Fruit fly (Drosophila melanogaster) whole organism, embryonic: ENCODE measurements around the gene janA.

Source experiments
- Aef1 ChIP-seq: fragments of 200-800 bp; sonication (Bioruptor generic); IDR thresholded peaks from 3 replicates; pipeline ENCODE4 v1.3.6; 2022; ENCODE audit warnings: missing biosample characterization, missing genetic modification characterization
- Asciz ChIP-seq: fragments of 200-800 bp; sonication (Bioruptor generic); optimal IDR thresholded peaks from 2 replicates; lab custom pipeline; 2017; ENCODE audit warnings: missing biosample characterization, mild to moderate bottlenecking, missing genetic modification characterization, missing genetic modification reagents
- Bdp1 ChIP-seq: fragments of 200-800 bp; sonication (Bioruptor generic); optimal IDR thresholded peaks from 3 replicates; lab custom pipeline; 2016; ENCODE audit warnings: missing biosample characterization, missing genetic modification characterization
- BtbVII ChIP-seq: fragments of 200-800 bp; sonication (Bioruptor generic); optimal IDR thresholded peaks from 3 replicates; lab custom pipeline; 2017; ENCODE audit warnings: missing biosample characterization, mild to moderate bottlenecking, missing genetic modification characterization
- CG10654 ChIP-seq: fragments of 200-800 bp; sonication (Bioruptor generic); optimal IDR thresholded peaks from 2 replicates; lab custom pipeline; 2016; ENCODE audit warnings: missing biosample characterization, missing genetic modification characterization
- CG11560 ChIP-seq: fragments of 200-800 bp; sonication (Bioruptor generic); IDR thresholded peaks from 3 replicates; pipeline ENCODE4 v1.3.6; 2022; ENCODE audit warnings: missing biosample characterization, missing genetic modification characterization
- CG11695 ChIP-seq: fragments of 200-800 bp; sonication (Bioruptor generic); IDR thresholded peaks from 3 replicates; pipeline ENCODE4 v1.3.6; 2022; ENCODE audit warnings: missing biosample characterization, missing genetic modification characterization
- CG1529 ChIP-seq: fragments of 200-800 bp; sonication (Bioruptor generic); optimal IDR thresholded peaks from 3 replicates; lab custom pipeline; 2018; ENCODE audit warnings: missing biosample characterization, missing genetic modification characterization
- CG1602 ChIP-seq: fragments of 200-800 bp; sonication (Bioruptor generic); optimal IDR thresholded peaks from 3 replicates; lab custom pipeline; 2016; ENCODE audit warnings: missing biosample characterization, missing genetic modification characterization
- CG1647 ChIP-seq: fragments of 200-800 bp; sonication (Bioruptor generic); optimal IDR thresholded peaks from 3 replicates; lab custom pipeline; 2016; ENCODE audit warnings: missing biosample characterization, missing genetic modification characterization
- CG17186 ChIP-seq: fragments of 200-800 bp; sonication (Bioruptor generic); optimal IDR thresholded peaks from 3 replicates; lab custom pipeline; 2017; ENCODE audit warnings: missing biosample characterization, missing genetic modification reagents, missing genetic modification characterization
- CG17568 ChIP-seq: fragments of 200-800 bp; sonication (Bioruptor generic); optimal IDR thresholded peaks from 2 replicates; lab custom pipeline; 2018; ENCODE audit warnings: missing biosample characterization, mild to moderate bottlenecking, missing genetic modification characterization, moderate library complexity
- CG18476 ChIP-seq: fragments of 200-800 bp; sonication (Bioruptor generic); optimal IDR thresholded peaks from 2 replicates; lab custom pipeline; 2016; ENCODE audit warnings: missing biosample characterization, mild to moderate bottlenecking, missing genetic modification characterization
- CG18619 ChIP-seq: fragments of 200-800 bp; sonication (Bioruptor generic); optimal IDR thresholded peaks from 3 replicates; lab custom pipeline; 2017; ENCODE audit warnings: missing biosample characterization, mild to moderate bottlenecking, missing genetic modification characterization
- CG2199 ChIP-seq: fragments of 200-800 bp; sonication (Bioruptor generic); IDR thresholded peaks from 3 replicates; pipeline ENCODE4 v1.3.6; 2022; ENCODE audit warnings: missing biosample characterization, missing genetic modification characterization
- CG2712 ChIP-seq: fragments of 200-800 bp; optimal IDR thresholded peaks from 3 replicates; lab custom pipeline; 2019; ENCODE audit warnings: missing biosample characterization, mild to moderate bottlenecking, missing genetic modification characterization, moderate library complexity
- CG2889 ChIP-seq: fragments of 200-800 bp; sonication (Bioruptor generic); IDR thresholded peaks from 3 replicates; pipeline ENCODE4 v1.3.6; 2022; ENCODE audit warnings: missing biosample characterization, missing genetic modification characterization
- CG31365 ChIP-seq: fragments of 200-800 bp; sonication (Bioruptor generic); optimal IDR thresholded peaks from 2 replicates; lab custom pipeline; 2018; ENCODE audit warnings: missing biosample characterization, mild to moderate bottlenecking, missing genetic modification characterization
- CG32772 ChIP-seq: fragments of 200-800 bp; sonication (Bioruptor generic); IDR thresholded peaks from 2 replicates; pipeline ENCODE4 v1.3.6; 2022; ENCODE audit warnings: missing biosample characterization, missing genetic modification characterization
- CG4404 ChIP-seq: fragments of 200-800 bp; sonication (Bioruptor generic); IDR thresholded peaks from 2 replicates; pipeline ENCODE4 v1.3.6; 2022; ENCODE audit warnings: missing biosample characterization, missing genetic modification characterization
- CG5245 ChIP-seq: fragments of 200-800 bp; sonication (Bioruptor generic); optimal IDR thresholded peaks from 3 replicates; lab custom pipeline; 2016; ENCODE audit warnings: missing biosample characterization, missing genetic modification characterization
- CG6654 ChIP-seq: fragments of 200-800 bp; sonication (Bioruptor generic); optimal IDR thresholded peaks from 2 replicates; lab custom pipeline; 2017; ENCODE audit warnings: missing biosample characterization, mild to moderate bottlenecking, missing genetic modification characterization
- CG9817 ChIP-seq: fragments of 200-800 bp; sonication (Bioruptor generic); optimal IDR thresholded peaks from 2 replicates; lab custom pipeline; 2018; ENCODE audit warnings: missing biosample characterization, mild to moderate bottlenecking, missing genetic modification characterization, moderate library complexity
- CG9932 ChIP-seq: fragments of 200-800 bp; sonication (Bioruptor generic); IDR thresholded peaks from 2 replicates; pipeline ENCODE4 v1.3.6; 2022; ENCODE audit warnings: missing biosample characterization, missing genetic modification characterization
- Deaf1 ChIP-seq: fragments of 200-800 bp; optimal IDR thresholded peaks from 3 replicates; lab custom pipeline; 2019; ENCODE audit warnings: missing biosample characterization, mild to moderate bottlenecking, missing genetic modification characterization, moderate library complexity
- Fer3 ChIP-seq: fragments of 200-800 bp; sonication (Bioruptor generic); optimal IDR thresholded peaks from 2 replicates; lab custom pipeline; 2018; ENCODE audit warnings: missing biosample characterization, mild to moderate bottlenecking, missing genetic modification characterization, moderate library complexity
- Hmx ChIP-seq: fragments of 200-800 bp; sonication (Bioruptor generic); optimal IDR thresholded peaks from 2 replicates; lab custom pipeline; 2016; ENCODE audit warnings: missing biosample characterization, missing genetic modification characterization
- Jarid2 ChIP-seq: fragments of 200-800 bp; sonication (Bioruptor generic); optimal IDR thresholded peaks from 3 replicates; lab custom pipeline; 2017; ENCODE audit warnings: mild to moderate bottlenecking, missing biosample characterization, missing genetic modification reagents, missing genetic modification characterization
- Kr ChIP-seq: fragments of 200-800 bp; sonication (Bioruptor generic); optimal IDR thresholded peaks from 2 replicates; lab custom pipeline; 2017; ENCODE audit warnings: missing biosample characterization, mild to moderate bottlenecking, missing genetic modification characterization
- Mrtf ChIP-seq: fragments of 200-800 bp; sonication (Bioruptor generic); IDR thresholded peaks from 3 replicates; pipeline ENCODE4 v1.3.6; 2022; ENCODE audit warnings: missing biosample characterization, missing genetic modification characterization
- Oli ChIP-seq: fragments of 200-800 bp; sonication (Bioruptor generic); optimal IDR thresholded peaks from 2 replicates; lab custom pipeline; 2018; ENCODE audit warnings: missing biosample characterization, mild to moderate bottlenecking, missing genetic modification characterization, moderate library complexity
- Pdp1 ChIP-seq, 2 experiments: fragments of 200-800 bp; sonication (Bioruptor generic); optimal IDR thresholded peaks; 3 replicates each; lab custom pipeline; 2016; ENCODE audit warnings: missing biosample characterization in 2 of 2, missing genetic modification characterization in 2 of 2, mild to moderate bottlenecking in 1 of 2, moderate library complexity in 1 of 2
- ac ChIP-seq: fragments of 200-800 bp; sonication (Bioruptor generic); optimal IDR thresholded peaks from 3 replicates; lab custom pipeline; 2017; ENCODE audit warnings: missing biosample characterization, mild to moderate bottlenecking, missing genetic modification characterization
- amos ChIP-seq: fragments of 200-800 bp; sonication (Bioruptor generic); IDR thresholded peaks from 2 replicates; pipeline ENCODE4 v1.3.6; 2022; ENCODE audit warnings: missing biosample characterization, missing genetic modification characterization; ENCODE audit not compliant: partially characterized antibody
- aop ChIP-seq: fragments of 200-800 bp; sonication (Bioruptor generic); IDR thresholded peaks from 2 replicates; pipeline ENCODE4 v1.3.6; 2022; ENCODE audit warnings: missing biosample characterization, missing genetic modification characterization
- dan ChIP-seq: fragments of 200-800 bp; sonication (Bioruptor generic); IDR thresholded peaks from 2 replicates; pipeline ENCODE4 v1.3.6; 2022; ENCODE audit warnings: missing biosample characterization, missing genetic modification characterization
- eyg ChIP-seq: fragments of 200-800 bp; sonication (Bioruptor generic); optimal IDR thresholded peaks from 3 replicates; lab custom pipeline; 2016; ENCODE audit warnings: missing biosample characterization, missing genetic modification characterization
- fu2 ChIP-seq: fragments of 200-800 bp; sonication (Bioruptor generic); optimal IDR thresholded peaks from 2 replicates; lab custom pipeline; 2016; ENCODE audit warnings: missing biosample characterization, missing genetic modification characterization
- grau ChIP-seq: fragments of 200-800 bp; optimal IDR thresholded peaks from 3 replicates; lab custom pipeline; 2019; ENCODE audit warnings: missing biosample characterization, mild to moderate bottlenecking, missing genetic modification characterization, moderate library complexity
- kah ChIP-seq: fragments of 200-800 bp; sonication (Bioruptor generic); optimal IDR thresholded peaks from 2 replicates; lab custom pipeline; 2018; ENCODE audit warnings: missing biosample characterization, mild to moderate bottlenecking, missing genetic modification characterization
- mam ChIP-seq: fragments of 200-800 bp; sonication (Bioruptor generic); optimal IDR thresholded peaks from 3 replicates; lab custom pipeline; 2016; ENCODE audit warnings: missing biosample characterization, missing genetic modification characterization
- org-1 ChIP-seq: fragments of 200-800 bp; sonication (Bioruptor generic); optimal IDR thresholded peaks from 2 replicates; lab custom pipeline; 2017; ENCODE audit warnings: missing biosample characterization, missing genetic modification characterization
- pan ChIP-seq, 4 experiments: fragments of >200 bp in 3 of 4; fragments of 200-800 bp in 1 of 4; sonication (Bioruptor generic) in 1 of 4; optimal IDR thresholded peaks in 3 of 4; IDR thresholded peaks in 1 of 4; 2 replicates each; pipeline versions ENCODE4 v1.3.6 to Lab custom; 2017 to 2022; ENCODE audit warnings: missing biosample characterization in 2 of 4, missing genetic modification characterization in 2 of 4, mixed read lengths in 1 of 4
- rib ChIP-seq: fragments of 200-800 bp; sonication (Bioruptor generic); IDR thresholded peaks from 2 replicates; pipeline ENCODE4 v1.3.6; 2022; ENCODE audit warnings: missing biosample characterization, missing genetic modification characterization
- run ChIP-seq: fragments of 200-800 bp; sonication (Bioruptor generic); optimal IDR thresholded peaks from 3 replicates; lab custom pipeline; 2018; ENCODE audit warnings: missing biosample characterization, mild to moderate bottlenecking, missing genetic modification characterization
- sima ChIP-seq: fragments of 200-800 bp; sonication (Bioruptor generic); optimal IDR thresholded peaks from 2 replicates; lab custom pipeline; 2016; ENCODE audit warnings: missing biosample characterization, missing genetic modification characterization
- sna ChIP-seq: fragments of 200-800 bp; sonication (Bioruptor generic); IDR thresholded peaks from 2 replicates; pipeline ENCODE4 v1.3.6; 2022; ENCODE audit warnings: missing biosample characterization, missing genetic modification characterization; ENCODE audit not compliant: partially characterized antibody
- ssp ChIP-seq: fragments of 200-800 bp; sonication (Bioruptor generic); IDR thresholded peaks from 2 replicates; pipeline ENCODE4 v1.3.6; 2022; ENCODE audit warnings: missing biosample characterization, missing genetic modification characterization
- usp ChIP-seq: fragments of >200 bp; optimal IDR thresholded peaks from 2 replicates; lab custom pipeline; 2017; ENCODE audit warnings: missing biosample characterization, missing genetic modification characterization
- zen ChIP-seq: fragments of 200-800 bp; sonication (Bioruptor generic); optimal IDR thresholded peaks from 3 replicates; lab custom pipeline; 2018; ENCODE audit warnings: missing biosample characterization, mild to moderate bottlenecking, missing genetic modification characterization, moderate library complexity
- zf30C ChIP-seq: fragments of 200-800 bp; sonication (Bioruptor generic); optimal IDR thresholded peaks from 3 replicates; lab custom pipeline; 2018; ENCODE audit warnings: missing biosample characterization, mild to moderate bottlenecking, missing genetic modification characterization

janA gene

DNA sequence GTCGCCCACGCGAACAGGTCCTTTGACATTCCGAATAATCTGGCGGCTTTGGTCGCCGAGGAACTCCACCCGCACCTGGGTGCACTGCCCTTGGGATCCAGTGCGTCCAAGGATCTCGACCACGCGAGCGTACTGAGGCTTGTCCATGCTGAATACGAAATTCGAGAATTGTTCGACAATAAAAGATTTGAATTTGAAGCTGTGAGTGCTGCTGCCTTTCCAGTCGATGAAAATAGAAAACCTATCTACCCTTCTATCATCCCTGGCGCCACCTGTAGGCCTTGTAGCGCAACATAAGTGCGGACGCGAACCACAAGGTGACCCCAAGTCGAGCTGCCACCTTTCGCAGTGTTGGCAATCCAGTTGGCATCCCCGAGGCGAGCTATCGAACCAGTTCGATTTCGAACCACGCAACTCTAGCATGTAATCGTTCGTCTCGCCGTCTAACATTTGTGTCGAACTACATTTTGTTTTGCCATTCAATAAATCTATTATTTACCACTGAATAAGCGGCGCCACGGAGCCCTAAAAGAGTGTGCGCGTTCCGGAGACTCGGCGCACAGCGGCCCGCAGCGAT, 16.8 kb downstream of the janA start, which contains the start of the genes RpS28a and Axn (continued):
- TF ChIP-seq CG18619 (GFP tag; lab: Kevin White, UChicago) (no peak), CG6654 (GFP tag; lab: Kevin White, UChicago) (no peak), CG10654 (no peak), Fer3 (tag; lab: Kevin White, UChicago) (no peak), Deaf1 (tag; lab: Kevin White, UChicago) (no peak), CG32772 (GFP tag; lab: Robert Waterston, UW) (no peak), Mrtf (GFP tag; lab: Robert Waterston, UW) (no peak), Aef1 (peak; percentile 16; the same call in 1 of the 3 replicates), Asciz (GFP tag; lab: Kevin White, UChicago) (no peak), Oli (tag; lab: Kevin White, UChicago) (no peak), BtbVII (GFP tag; lab: Kevin White, UChicago) (no peak), CG17186 (GFP tag; lab: Kevin White, UChicago) (no peak), eyg (GFP tag; lab: Kevin White, UChicago) (no peak), Kr (GFP tag; lab: Kevin White, UChicago) (no peak), zf30C (GFP tag; lab: Kevin White, UChicago) (no peak), kah (GFP tag; lab: Kevin White, UChicago) (no peak), usp (no peak), ac (GFP tag; lab: Kevin White, UChicago) (no peak), sna (no peak), fu2 (GFP tag; lab: Kevin White, UChicago) (no peak), CG11560 (tag; lab: Robert Waterston, UW) (no peak), Pdp1 (GFP tag; optimal IDR thresholded peaks at IDR 0.05; lab: Kevin White, UChicago) (no peak), Jarid2 (no peak), run (tag; lab: Kevin White, UChicago) (no peak), CG5245 (no peak), sima (GFP tag; lab: Kevin White, UChicago) (no peak), dan (GFP tag; lab: Robert Waterston, UW) (no peak), CG1529 (GFP tag; lab: Kevin White, UChicago) (no peak), CG9817 (tag; lab: Kevin White, UChicago) (peak; percentile 31), amos (peak; percentile 65; the same call in 1 of the 2 replicates), CG9932 (GFP tag; lab: Robert Waterston, UW) (peak; percentile 65), CG2199 (GFP tag; lab: Robert Waterston, UW) (no peak), CG11695 (GFP tag; lab: Robert Waterston, UW) (no peak), pan (optimal IDR thresholded peaks at IDR 0.05; lab: Kevin White, UChicago) (no peak), pan (GFP tag; optimal IDR thresholded peaks at IDR 0.05 in 1 of 2, IDR thresholded peaks at IDR 0.05 in 1 of 2) (peak in 1 of 2 experiments; percentile 26), rib (GFP tag; lab: Robert Waterston, UW) (no peak), CG18476 (GFP tag; lab: Kevin White, UChicago) (no peak), mam (peak; percentile 24), CG4404 (GFP tag; lab: Robert Waterston, UW) (no peak), aop (GFP tag; lab: Robert Waterston, UW) (no peak), CG1602 (GFP tag; lab: Kevin White, UChicago) (no peak), ssp (GFP tag; lab: Robert Waterston, UW) (no peak), grau (tag; lab: Kevin White, UChicago) (no peak), CG1647 (GFP tag; lab: Kevin White, UChicago) (no peak), org-1 (GFP tag; lab: Kevin White, UChicago) (no peak), zen (no peak), CG17568 (GFP tag; lab: Kevin White, UChicago) (no peak), CG2889 (GFP tag; lab: Robert Waterston, UW) (no peak), Hmx (GFP tag; lab: Kevin White, UChicago) (no peak), CG31365 (tag; lab: Kevin White, UChicago) (no peak), Bdp1 (GFP tag; lab: Kevin White, UChicago) (no peak), CG2712 (tag; lab: Kevin White, UChicago) (peak; percentile 44)
